Worm (Caenorhabditis elegans) whole organism, early embryonic: ENCODE data around the gene T05B9.2.

Experiments used
- ama-1 ChIP-seq: fragments of 150-350 bp; optimal IDR thresholded peaks from 2 replicates; lab custom pipeline; 2014
- ets-7 ChIP-seq: sonication (generic microtip); optimal IDR thresholded peaks from 2 replicates; lab custom pipeline; 2016; ENCODE audit warnings: missing genotype, missing genetic modification characterization, missing compliant biosample characterization
- sea-1 ChIP-seq: fragments of 200-800 bp; sonication (Bioruptor generic); conservative IDR thresholded peaks from 2 replicates; pipeline ENCODE4 v1.3.6; 2022; ENCODE audit warnings: missing genetic modification characterization, missing compliant biosample characterization
- tbx-11 ChIP-seq: fragments of 200-800 bp; sonication (Bioruptor generic); IDR thresholded peaks from 2 replicates; pipeline ENCODE4 v1.3.6; 2022; ENCODE audit warnings: missing genetic modification characterization, missing compliant biosample characterization
- tra-4 ChIP-seq: sonication (generic microtip); optimal IDR thresholded peaks from 2 replicates; lab custom pipeline; 2017; ENCODE audit warnings: missing genetic modification characterization, missing compliant biosample characterization

ce11 chrII:11270829-11271228 lies 15.2 kb downstream of the T05B9.2 start:
- TF ChIP-seq ama-1 (lab: Kevin White, UChicago) (no peak), sea-1 (GFP tag; lab: Robert Waterston, UW) (no peak), tbx-11 (GFP tag; lab: Robert Waterston, UW) (no peak), ets-7 (tag; lab: Kevin White, UChicago) (no peak), tra-4 (tag; lab: Kevin White, UChicago) (no peak)
